Worm (Caenorhabditis elegans) whole organism, L4/young adult: ENCODE results near the gene ZK742.7.

Experiments
- dao-5 ChIP-seq: sonication (generic microtip); optimal IDR thresholded peaks from 2 replicates; lab custom pipeline; 2016; ENCODE audit warnings: missing genotype, missing genetic modification characterization, moderate library complexity, missing compliant biosample characterization
- him-1 ChIP-seq: sonication (generic microtip); optimal IDR thresholded peaks from 2 replicates; lab custom pipeline; 2016; ENCODE audit warnings: missing genotype, missing genetic modification reagents, missing genetic modification characterization, missing compliant biosample characterization

DNA sequence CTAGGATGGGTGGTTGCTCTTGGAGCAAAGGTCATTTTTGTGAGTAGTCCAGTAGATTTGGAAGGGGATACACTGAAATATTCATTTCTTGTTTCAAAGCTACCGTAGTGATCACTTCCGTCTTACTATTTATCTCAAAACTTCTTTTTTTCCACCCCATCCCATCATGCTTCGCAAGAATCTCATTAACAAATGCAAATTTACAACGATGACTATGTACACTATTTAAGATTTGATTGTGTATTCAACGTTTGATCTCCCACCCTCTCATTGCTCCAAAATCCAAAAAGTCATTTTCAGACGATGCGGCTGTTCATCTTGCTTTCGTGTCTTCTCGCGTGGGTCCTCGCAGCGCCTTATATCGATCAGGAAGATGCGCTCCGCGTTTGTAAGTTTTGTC is 5.1 kb upstream of the ZK742.7 start, which contains the start of gene flp-21:
- no peak for TF ChIP-seq him-1 (tag; lab: Kevin White, UChicago)
- TF ChIP-seq dao-5 (tag; lab: Kevin White, UChicago), result no peak
